Worm (Caenorhabditis elegans) whole organism, L4 larva: ENCODE measurements around the gene sri-72.

Experiments
- F49E8.2 ChIP-seq: sonication (generic microtip); optimal IDR thresholded peaks from 2 replicates; lab custom pipeline; 2016; ENCODE audit warnings: missing compliant biosample characterization, mild to moderate bottlenecking, missing genetic modification characterization, borderline replicate concordance
- R02D3.7 ChIP-seq: fragments of 150-350 bp; sonication (generic microtip); optimal IDR thresholded peaks from 3 replicates; lab custom pipeline; 2014; ENCODE audit warnings: missing biosample characterization, missing genetic modification characterization
- T20F7.1 ChIP-seq: fragments of 200-800 bp; sonication (Bioruptor generic); optimal IDR thresholded peaks from 2 replicates; lab custom pipeline; 2018; ENCODE audit warnings: mild to moderate bottlenecking, missing genetic modification characterization, missing compliant biosample characterization
- T26A8.4 ChIP-seq: fragments of 200-800 bp; sonication (Bioruptor generic); IDR thresholded peaks from 2 replicates; pipeline ENCODE4 v1.3.6; 2022; ENCODE audit warnings: missing genetic modification characterization, missing compliant biosample characterization
- Y105C5A.15 ChIP-seq: fragments of 200-800 bp; sonication (Bioruptor generic); IDR thresholded peaks from 2 replicates; pipeline ENCODE4 v1.3.6; 2022; ENCODE audit warnings: missing genetic modification characterization, missing compliant biosample characterization
- aha-1 ChIP-seq: fragments of 150-350 bp; peaks from one replicate; lab custom pipeline; 2014; ENCODE audit warnings: missing biosample characterization, missing genetic modification characterization
- aly-2 ChIP-seq: sonication (generic microtip); optimal IDR thresholded peaks from 2 replicates; lab custom pipeline; 2018; ENCODE audit warnings: missing biosample characterization, missing genetic modification characterization
- arid-1 ChIP-seq: fragments of 200-800 bp; sonication (Bioruptor generic); conservative IDR thresholded peaks from 2 replicates; pipeline ENCODE4 v1.3.6; 2022; ENCODE audit warnings: missing genetic modification reagents, missing genetic modification characterization, missing compliant biosample characterization
- ces-1 ChIP-seq: fragments of 150-350 bp; sonication (generic microtip); optimal IDR thresholded peaks from 4 replicates; lab custom pipeline; 2014; ENCODE audit warnings: missing biosample characterization, missing genetic modification reagents, missing genetic modification characterization
- daf-12 ChIP-seq: fragments of 150-350 bp; optimal IDR thresholded peaks from 2 replicates; lab custom pipeline; 2014; ENCODE audit warnings: missing biosample characterization, missing genetic modification reagents, missing genetic modification characterization
- daf-16 ChIP-seq, 3 experiments: sonication (generic microtip); optimal IDR thresholded peaks; 2 replicates each; lab custom pipeline; 2016 to 2017; ENCODE audit warnings: missing genetic modification characterization in 3 of 3, missing genetic modification reagents in 3 of 3, mild to moderate bottlenecking in 2 of 3, missing compliant biosample characterization in 2 of 3, missing biosample characterization in 1 of 3, moderate library complexity in 1 of 3
- dpl-1 ChIP-seq: fragments of 150-350 bp; optimal IDR thresholded peaks from 2 replicates; lab custom pipeline; 2014; ENCODE audit warnings: missing biosample characterization, missing genetic modification reagents, missing genetic modification characterization
- fkh-10 ChIP-seq: fragments of 150-350 bp; optimal IDR thresholded peaks from 2 replicates; lab custom pipeline; 2014; ENCODE audit warnings: missing biosample characterization, missing genetic modification reagents, missing genetic modification characterization
- hlh-30 ChIP-seq: sonication (generic microtip); optimal IDR thresholded peaks from 2 replicates; lab custom pipeline; 2017; ENCODE audit warnings: antibody characterized with exemption, mild to moderate bottlenecking, missing genetic modification characterization, missing compliant biosample characterization; ENCODE audit not compliant: insufficient read depth
- hmg-1.1 ChIP-seq: fragments of 200-800 bp; sonication (Bioruptor generic); IDR thresholded peaks from 2 replicates; pipeline ENCODE4 v1.3.6; 2022; ENCODE audit warnings: missing genetic modification reagents, missing genetic modification characterization, missing compliant biosample characterization
- lin-13 ChIP-seq: fragments of 150-350 bp; optimal IDR thresholded peaks from 2 replicates; lab custom pipeline; 2014; ENCODE audit warnings: missing biosample characterization, missing genetic modification reagents, missing genetic modification characterization
- mxl-3 ChIP-seq: fragments of 200-800 bp; sonication (Bioruptor generic); optimal IDR thresholded peaks from 2 replicates; lab custom pipeline; 2018; ENCODE audit warnings: mild to moderate bottlenecking, missing genetic modification characterization, missing compliant biosample characterization
- nhr-25 ChIP-seq: sonication (generic microtip); optimal IDR thresholded peaks from 2 replicates; lab custom pipeline; 2017; ENCODE audit warnings: missing genetic modification characterization, mild to moderate bottlenecking, missing compliant biosample characterization, antibody characterized with exemption, moderate library complexity, borderline replicate concordance; ENCODE audit not compliant: insufficient read depth
- nhr-28 ChIP-seq: fragments of 150-350 bp; optimal IDR thresholded peaks from 2 replicates; lab custom pipeline; 2014; ENCODE audit warnings: missing biosample characterization, missing genetic modification characterization
- nhr-42 ChIP-seq: fragments of 200-800 bp; sonication (Bioruptor generic); IDR thresholded peaks from 2 replicates; pipeline ENCODE4 v1.3.6; 2022; ENCODE audit warnings: missing genetic modification characterization, missing compliant biosample characterization
- nhr-48 ChIP-seq: sonication (generic microtip); optimal IDR thresholded peaks from 2 replicates; lab custom pipeline; 2016; ENCODE audit warnings: mild to moderate bottlenecking, missing genetic modification characterization, missing compliant biosample characterization
- set-16 ChIP-seq: fragments of 200-800 bp; sonication (Bioruptor generic); IDR thresholded peaks from 2 replicates; pipeline ENCODE4 v1.3.6; 2022; ENCODE audit warnings: missing genetic modification reagents, missing genetic modification characterization, missing compliant biosample characterization
- skn-1 ChIP-seq: fragments of 150-350 bp; optimal IDR thresholded peaks from 2 replicates; lab custom pipeline; 2014; ENCODE audit warnings: missing biosample characterization, missing genetic modification characterization
- snpc-1.2 ChIP-seq: fragments of 200-800 bp; sonication (Bioruptor generic); IDR thresholded peaks from 2 replicates; pipeline ENCODE4 v1.3.6; 2022; ENCODE audit warnings: missing genetic modification reagents, missing genetic modification characterization, missing compliant biosample characterization
- spr-1 ChIP-seq: sonication (generic microtip); optimal IDR thresholded peaks from 2 replicates; lab custom pipeline; 2016; ENCODE audit warnings: mild to moderate bottlenecking, missing genetic modification characterization, missing compliant biosample characterization
- unc-130 ChIP-seq: sonication (generic microtip); optimal IDR thresholded peaks from 2 replicates; lab custom pipeline; 2016; ENCODE audit warnings: missing genetic modification reagents, missing genetic modification characterization, missing compliant biosample characterization
- zag-1 ChIP-seq: fragments of 150-350 bp; optimal IDR thresholded peaks from 2 replicates; lab custom pipeline; 2014; ENCODE audit warnings: missing biosample characterization, missing genetic modification characterization
- zfp-2 ChIP-seq: sonication (generic microtip); optimal IDR thresholded peaks from 2 replicates; lab custom pipeline; 2016; ENCODE audit warnings: mild to moderate bottlenecking, missing genetic modification characterization, missing compliant biosample characterization
- ztf-11 ChIP-seq: fragments of 150-350 bp; optimal IDR thresholded peaks from 2 replicates; lab custom pipeline; 2014; ENCODE audit warnings: missing biosample characterization, missing genetic modification characterization
- ztf-7 ChIP-seq: fragments of 150-350 bp; optimal IDR thresholded peaks from 2 replicates; lab custom pipeline; 2014; ENCODE audit warnings: missing biosample characterization, missing genetic modification characterization

Gene sri-72

DNA sequence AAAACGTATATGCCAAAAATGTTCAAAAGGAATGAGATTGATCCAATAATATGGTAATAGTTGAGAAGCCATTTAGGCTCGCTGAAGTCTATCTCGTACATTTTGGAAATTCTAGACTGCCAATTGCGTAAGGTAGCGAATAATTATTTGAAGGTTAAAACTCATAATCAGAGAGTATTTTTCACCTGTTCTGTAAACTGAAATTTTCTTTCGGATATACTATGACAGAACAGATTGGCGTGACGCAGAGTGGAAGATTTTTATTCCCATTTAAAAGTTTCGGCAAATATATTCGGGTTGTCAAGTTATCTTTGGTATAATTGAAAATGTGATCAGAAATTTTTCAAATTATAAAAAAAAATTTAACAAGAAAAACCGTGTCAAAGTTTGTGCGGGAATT is at the start of gene sri-72:
TSS of gene sri-72 (minus strand) at position 101 of the 400 bp plus-strand sequence.
- TF ChIP-seq hlh-30 (tag; lab: Kevin White, UChicago) (no peak), fkh-10 (no peak), nhr-25 (tag; lab: Kevin White, UChicago) (no peak), aly-2 (no peak), hmg-1.1 (no peak), F49E8.2 (no peak), zfp-2 (tag; lab: Kevin White, UChicago) (no peak), set-16 (no peak), ztf-7 (no peak), skn-1 (tag; lab: Kevin White, UChicago) (no peak), snpc-1.2 (no peak), ztf-11 (tag; lab: Kevin White, UChicago) (no peak), spr-1 (tag; lab: Kevin White, UChicago) (no peak)
- TF ChIP-seq, all 104 proteins: peak for 0

DNA sequence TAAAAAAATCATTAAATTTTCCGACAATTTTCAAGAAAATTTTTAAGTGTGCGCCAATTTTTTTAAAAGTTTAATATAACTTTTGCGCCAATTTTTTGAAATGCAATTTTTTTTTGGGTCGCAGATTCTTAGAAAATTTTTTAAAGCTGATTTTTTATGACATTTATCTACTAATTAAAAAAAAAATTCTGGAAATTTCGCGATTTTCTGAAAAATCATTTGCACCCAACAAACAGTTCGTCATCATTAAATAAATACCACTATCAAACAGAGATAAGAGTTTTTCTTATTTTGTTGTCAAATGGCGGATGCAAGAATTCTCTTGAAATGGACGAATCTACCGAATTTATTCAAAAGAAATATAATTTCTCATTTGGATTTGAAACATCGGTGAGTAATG is 47.3 kb upstream of the sri-72 start, which contains the start of gene F48G7.13:
TSS of gene F48G7.13 (plus strand) at position 301 of the 400 bp plus-strand sequence.
- TF ChIP-seq daf-16 (GFP tag; optimal IDR thresholded peaks at IDR 0.05; lab: Kevin White, UChicago) (no peak), daf-16 (tag; optimal IDR thresholded peaks at IDR 0.05; lab: Kevin White, UChicago) (peak; percentile 55), mxl-3 (GFP tag; lab: Kevin White, UChicago) (no peak)
- TF ChIP-seq, all 104 proteins: peak for 1

DNA sequence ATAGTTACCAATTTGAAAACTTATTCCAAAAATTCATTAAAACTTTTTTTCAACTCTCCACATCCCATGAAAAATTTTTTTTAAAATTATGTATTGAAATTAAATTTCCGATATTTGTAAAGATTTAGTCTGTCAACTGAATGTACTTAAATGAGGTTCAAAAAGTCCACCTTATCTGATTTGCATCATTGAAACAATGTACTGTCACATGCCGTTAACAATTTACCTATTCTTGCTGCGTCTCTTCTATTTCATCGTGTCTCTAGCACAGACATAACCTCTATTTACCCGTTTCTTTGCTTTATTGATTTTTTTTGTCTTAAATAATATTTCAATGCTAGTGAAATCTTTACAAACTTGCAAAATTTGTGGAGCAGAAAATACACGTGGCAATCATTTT is 42.2 kb upstream of the sri-72 start, which contains the start of gene nhr-90:
TSS of gene nhr-90 (plus strand) at position 296 of the 400 bp plus-strand sequence.
- TF ChIP-seq Y105C5A.15 = no peak
- TF ChIP-seq nhr-28 (tag; lab: Kevin White, UChicago) = peak; percentile 9
- TF ChIP-seq hlh-30 (tag; lab: Kevin White, UChicago) = peak; percentile 70

DNA sequence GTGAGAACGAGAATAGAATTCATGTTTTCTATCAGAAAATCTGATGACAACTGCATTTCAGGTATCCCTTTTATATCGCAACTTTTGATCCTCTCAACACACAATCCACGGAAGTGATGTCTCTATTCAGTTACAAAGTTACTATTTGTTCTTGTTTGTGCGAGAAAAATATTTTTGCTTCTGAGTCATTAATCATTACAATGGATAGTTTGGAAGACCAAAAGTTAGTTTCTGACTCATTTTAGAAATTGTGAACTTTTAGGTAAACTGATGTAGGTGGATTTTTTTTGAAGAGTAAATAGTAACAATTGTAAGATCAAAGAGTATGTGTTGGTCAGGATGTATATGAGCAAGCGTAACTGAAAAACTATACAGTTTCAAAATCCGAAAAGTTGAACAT is 41.7 kb upstream of the sri-72 start, which contains the start of gene srlf-36:
TSS of gene srlf-36 (minus strand) at position 101 of the 400 bp plus-strand sequence.
- no peak for TF ChIP-seq lin-13 (GFP tag; lab: Kevin White, UChicago)
- no peak for TF ChIP-seq nhr-28 (tag; lab: Kevin White, UChicago)
- TF ChIP-seq dpl-1 = no peak
- no peak for TF ChIP-seq set-16
- no peak for TF ChIP-seq mxl-3 (GFP tag; lab: Kevin White, UChicago)
- TF ChIP-seq T26A8.4 = no peak
- TF ChIP-seq Y105C5A.15 = no peak
- TF ChIP-seq ces-1 (GFP tag; lab: Kevin White, UChicago) = no peak
- TF ChIP-seq daf-12 (tag; lab: Kevin White, UChicago) = no peak
- TF ChIP-seq nhr-48 = no peak

DNA sequence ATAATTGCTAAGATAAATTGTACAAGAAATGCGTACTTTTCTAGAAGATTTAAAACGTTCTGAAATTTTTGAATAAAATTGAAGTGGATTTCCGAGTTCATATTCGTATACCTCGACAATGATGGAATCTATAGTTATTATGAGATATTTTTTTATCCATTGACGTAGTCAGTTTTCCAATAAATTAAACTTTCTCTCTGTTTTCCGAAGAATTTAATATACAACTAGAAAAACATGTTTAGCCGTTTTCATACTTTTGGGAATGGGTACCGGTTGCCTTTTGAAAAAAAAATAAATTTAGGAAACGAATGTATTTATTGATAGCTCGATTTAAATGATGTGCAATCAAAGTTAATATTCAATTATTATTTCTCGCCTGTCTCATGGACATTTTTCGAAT is 40.8 kb upstream of the sri-72 start, which contains the start of gene srw-109:
TSS of gene srw-109 (minus strand) at position 101 of the 400 bp plus-strand sequence.
- TF ChIP-seq arid-1 (GFP tag; lab: Robert Waterston, UW) = no peak

DNA sequence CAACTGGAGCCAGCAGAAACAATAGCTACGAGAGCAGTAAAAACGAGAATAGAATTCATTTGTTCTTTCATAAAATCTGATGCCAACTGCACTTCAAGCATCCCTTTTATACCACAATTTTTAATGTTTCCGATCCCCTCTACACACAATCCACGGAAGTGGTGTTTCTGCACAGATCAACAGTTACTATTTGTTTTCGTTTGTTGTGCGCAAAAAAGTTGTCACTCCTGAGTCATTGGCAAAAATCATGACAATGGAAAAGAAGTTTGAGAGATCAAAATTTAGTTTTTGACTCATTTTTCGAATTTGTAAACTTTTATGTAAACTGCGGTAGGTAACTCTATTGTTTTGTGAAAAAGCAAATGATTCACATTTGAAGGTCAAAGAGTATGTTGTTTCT is 36.1 kb upstream of the sri-72 start, which contains the start of gene srlf-37:
TSS of gene srlf-37 (minus strand) at position 101 of the 400 bp plus-strand sequence.
- TF ChIP-seq zag-1 (tag; lab: Kevin White, UChicago) = no peak
- TF ChIP-seq unc-130 (GFP tag; lab: Kevin White, UChicago) = no peak
- TF ChIP-seq T20F7.1 = no peak

DNA sequence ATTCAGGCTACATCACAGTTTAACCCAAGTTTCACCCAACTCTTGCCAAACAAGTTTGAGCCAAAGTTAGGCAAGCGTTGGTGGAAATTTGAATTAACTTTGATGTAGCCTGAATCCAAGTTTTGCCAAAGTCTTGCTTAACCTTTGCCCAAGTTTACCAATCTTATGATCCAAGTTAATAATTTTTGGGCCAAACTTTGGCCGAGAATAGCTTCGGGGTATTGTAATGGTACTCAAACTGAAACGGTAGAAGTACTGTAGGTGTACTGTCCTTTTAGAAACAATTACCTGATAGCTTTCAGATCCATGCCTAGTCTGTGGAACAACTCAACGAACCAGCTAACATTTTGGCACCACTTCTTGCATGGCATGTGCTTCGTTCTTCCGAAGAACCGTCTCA is 32.2 kb upstream of the sri-72 start, which contains the start of gene nhr-251:
TSS of gene nhr-251 (plus strand) at position 301 of the 400 bp plus-strand sequence.
- TF ChIP-seq R02D3.7 (tag; lab: Kevin White, UChicago) (no peak), aha-1 (tag; lab: Kevin White, UChicago) (peak; percentile 64), nhr-42 (GFP tag; lab: Robert Waterston, UW) (no peak)
